Worm (Caenorhabditis elegans) whole organism, L1 larva: ENCODE data around the gene F20G2.5.

ENCODE experiments used
- F16B12.6 ChIP-seq: fragments of 150-350 bp; optimal IDR thresholded peaks from 2 replicates; lab custom pipeline; 2014; ENCODE audit warnings: missing biosample characterization, missing genetic modification characterization
- aha-1 ChIP-seq: fragments of 150-350 bp; optimal IDR thresholded peaks from 2 replicates; lab custom pipeline; 2014; ENCODE audit warnings: missing biosample characterization, missing genetic modification characterization
- alr-1 ChIP-seq: fragments of 200-800 bp; sonication (Bioruptor generic); optimal IDR thresholded peaks from 2 replicates; lab custom pipeline; 2018; ENCODE audit warnings: borderline replicate concordance, mild to moderate bottlenecking, missing genetic modification characterization, missing compliant biosample characterization
- blmp-1 ChIP-seq: fragments of 150-350 bp; optimal IDR thresholded peaks from 2 replicates; lab custom pipeline; 2014; ENCODE audit warnings: missing biosample characterization, missing genetic modification characterization
- ceh-63 ChIP-seq: fragments of 200-800 bp; sonication (Bioruptor generic); optimal IDR thresholded peaks from 2 replicates; lab custom pipeline; 2018; ENCODE audit warnings: mild to moderate bottlenecking, missing genetic modification characterization, missing compliant biosample characterization
- ceh-8 ChIP-seq: fragments of 200-800 bp; sonication (Bioruptor generic); optimal IDR thresholded peaks from 2 replicates; lab custom pipeline; 2018; ENCODE audit warnings: mild to moderate bottlenecking, missing genetic modification characterization, moderate library complexity, missing compliant biosample characterization
- ceh-82 ChIP-seq, 3 experiments: fragments of 150-350 bp in 1 of 3; sonication (generic microtip) in 2 of 3; optimal IDR thresholded peaks; 2 replicates each; lab custom pipeline; 2014 to 2017; ENCODE audit warnings: missing biosample characterization in 3 of 3, missing genetic modification characterization in 3 of 3
- ces-1 ChIP-seq: fragments of 150-350 bp; optimal IDR thresholded peaks from 2 replicates; lab custom pipeline; 2014; ENCODE audit warnings: missing biosample characterization, missing genetic modification reagents, missing genetic modification characterization
- dpl-1 ChIP-seq, 3 experiments: fragments of 150-350 bp in 2 of 3; sonication (generic microtip) in 1 of 3; optimal IDR thresholded peaks; 2 replicates each; lab custom pipeline; 2014 to 2017; ENCODE audit warnings: missing biosample characterization in 3 of 3, missing genetic modification characterization in 3 of 3, missing genetic modification reagents in 3 of 3
- dsc-1 ChIP-seq: sonication (generic microtip); optimal IDR thresholded peaks from 2 replicates; lab custom pipeline; 2016; ENCODE audit warnings: mild to moderate bottlenecking, missing genetic modification characterization, missing compliant biosample characterization
- efl-1 ChIP-seq, 4 experiments: fragments of 150-350 bp; optimal IDR thresholded peaks in 3 of 4; peaks in 1 of 4; 1 replicate in 1 of 4; 2 replicates in 3 of 4; lab custom pipeline; 2014; ENCODE audit warnings: missing biosample characterization in 2 of 4, missing genetic modification characterization in 2 of 4, missing genetic modification reagents in 2 of 4
- efl-3 ChIP-seq: fragments of 200-800 bp; sonication (Bioruptor generic); optimal IDR thresholded peaks from 2 replicates; lab custom pipeline; 2018; ENCODE audit warnings: mild to moderate bottlenecking, missing genetic modification characterization, missing compliant biosample characterization
- elt-2 ChIP-seq: sonication (generic microtip); optimal IDR thresholded peaks from 2 replicates; lab custom pipeline; 2016; ENCODE audit warnings: missing genetic modification characterization, mild to moderate bottlenecking, inconsistent platforms, missing compliant biosample characterization, missing genetic modification reagents
- elt-3 ChIP-seq, 6 experiments: fragments of 150-350 bp in 1 of 6; sonication (generic microtip); optimal IDR thresholded peaks; 2 replicates each; lab custom pipeline; 2017 to 2018; ENCODE audit warnings: missing biosample characterization in 6 of 6, missing genetic modification characterization in 6 of 6, inconsistent platforms in 1 of 6
- ets-5 ChIP-seq: fragments of 200-800 bp; sonication (Bioruptor generic); IDR thresholded peaks from 2 replicates; pipeline ENCODE4 v1.3.6; 2022; ENCODE audit warnings: missing genetic modification characterization, missing compliant biosample characterization
- fkh-8 ChIP-seq: sonication (generic microtip); optimal IDR thresholded peaks from 2 replicates; lab custom pipeline; 2016; ENCODE audit warnings: mild to moderate bottlenecking, missing genetic modification characterization, missing compliant biosample characterization
- grh-1 ChIP-seq: fragments of 200-800 bp; sonication (Bioruptor generic); IDR thresholded peaks from 2 replicates; pipeline ENCODE4 v1.3.6; 2022; ENCODE audit warnings: missing genetic modification reagents, missing genetic modification characterization, missing compliant biosample characterization
- hpl-2 ChIP-seq: fragments of 150-350 bp; optimal IDR thresholded peaks from 2 replicates; lab custom pipeline; 2014; ENCODE audit warnings: missing biosample characterization, missing genetic modification reagents, missing genetic modification characterization
- irx-1 ChIP-seq: sonication (generic microtip); optimal IDR thresholded peaks from 2 replicates; lab custom pipeline; 2016; ENCODE audit warnings: missing genetic modification characterization, missing compliant biosample characterization
- jun-1 ChIP-seq: fragments of 150-350 bp; optimal IDR thresholded peaks from 2 replicates; lab custom pipeline; 2014; ENCODE audit warnings: missing biosample characterization, missing genetic modification reagents, missing genetic modification characterization
- lin-13 ChIP-seq: fragments of 150-350 bp; optimal IDR thresholded peaks from 2 replicates; lab custom pipeline; 2014; ENCODE audit warnings: missing biosample characterization, missing genetic modification reagents, missing genetic modification characterization
- lin-15B ChIP-seq: fragments of 150-350 bp; sonication (generic microtip); optimal IDR thresholded peaks from 3 replicates; lab custom pipeline; 2014; ENCODE audit warnings: missing biosample characterization, missing genetic modification characterization
- lin-35 ChIP-seq, 2 experiments: fragments of 150-350 bp; optimal IDR thresholded peaks; 2 replicates each; lab custom pipeline; 2014; ENCODE audit warnings: missing biosample characterization in 2 of 2, missing genetic modification characterization in 2 of 2, missing genetic modification reagents in 2 of 2
- lin-39 ChIP-seq: fragments of 150-350 bp; optimal IDR thresholded peaks from 2 replicates; lab custom pipeline; 2014; ENCODE audit warnings: missing biosample characterization, missing genetic modification reagents, missing genetic modification characterization
- lir-3 ChIP-seq: sonication (generic microtip); optimal IDR thresholded peaks from 2 replicates; lab custom pipeline; 2016; ENCODE audit warnings: mild to moderate bottlenecking, missing genetic modification characterization, moderate library complexity, missing compliant biosample characterization; ENCODE audit not compliant: poor library complexity
- lsy-2 ChIP-seq, 2 experiments: fragments of 150-350 bp; optimal IDR thresholded peaks; 2 replicates each; lab custom pipeline; 2014; ENCODE audit warnings: missing biosample characterization in 2 of 2, missing genetic modification characterization in 2 of 2
- mdl-1 ChIP-seq, 2 experiments: fragments of 150-350 bp; optimal IDR thresholded peaks; 2 replicates each; lab custom pipeline; 2014 to 2017; ENCODE audit warnings: missing biosample characterization in 2 of 2, missing genetic modification characterization in 2 of 2, inconsistent platforms in 1 of 2
- mef-2 ChIP-seq: fragments of 150-350 bp; optimal IDR thresholded peaks from 2 replicates; lab custom pipeline; 2014; ENCODE audit warnings: missing biosample characterization, missing genetic modification characterization
- mep-1 ChIP-seq: fragments of 150-350 bp; optimal IDR thresholded peaks from 2 replicates; lab custom pipeline; 2014; ENCODE audit warnings: missing biosample characterization, missing genetic modification characterization
- nhr-11 ChIP-seq: fragments of 150-350 bp; optimal IDR thresholded peaks from 2 replicates; lab custom pipeline; 2014; ENCODE audit warnings: missing biosample characterization, missing genetic modification characterization
- nhr-20 ChIP-seq: sonication (generic microtip); optimal IDR thresholded peaks from 2 replicates; lab custom pipeline; 2016; ENCODE audit warnings: mild to moderate bottlenecking, missing genetic modification characterization, missing compliant biosample characterization
- nhr-47 ChIP-seq: sonication (generic microtip); optimal IDR thresholded peaks from 2 replicates; lab custom pipeline; 2016; ENCODE audit warnings: mild to moderate bottlenecking, missing genetic modification characterization, moderate library complexity, missing compliant biosample characterization
- nhr-76 ChIP-seq: sonication (generic microtip); optimal IDR thresholded peaks from 2 replicates; lab custom pipeline; 2017; ENCODE audit warnings: missing biosample characterization, missing genetic modification characterization
- nhr-77 ChIP-seq: fragments of 150-350 bp; optimal IDR thresholded peaks from 2 replicates; lab custom pipeline; 2014; ENCODE audit warnings: missing biosample characterization, missing genetic modification characterization
- nhr-84 ChIP-seq: sonication (generic microtip); optimal IDR thresholded peaks from 2 replicates; lab custom pipeline; 2017; ENCODE audit warnings: missing biosample characterization, missing genetic modification characterization
- nhr-90 ChIP-seq: sonication (generic microtip); optimal IDR thresholded peaks from 2 replicates; lab custom pipeline; 2016; ENCODE audit warnings: mild to moderate bottlenecking, missing genetic modification characterization, missing compliant biosample characterization; ENCODE audit not compliant: poor library complexity
- pqm-1 ChIP-seq: sonication (generic microtip); optimal IDR thresholded peaks from 3 replicates; lab custom pipeline; 2017; ENCODE audit warnings: missing biosample characterization, missing genetic modification characterization
- rnt-1 ChIP-seq: sonication (generic microtip); optimal IDR thresholded peaks from 2 replicates; lab custom pipeline; 2016; ENCODE audit warnings: mild to moderate bottlenecking, missing genetic modification characterization, moderate library complexity, missing compliant biosample characterization
- skn-1 ChIP-seq: fragments of 150-350 bp; optimal IDR thresholded peaks from 2 replicates; lab custom pipeline; 2014; ENCODE audit warnings: missing biosample characterization, missing genetic modification characterization
- snu-23 ChIP-seq: sonication (generic microtip); optimal IDR thresholded peaks from 2 replicates; lab custom pipeline; 2016; ENCODE audit warnings: missing genetic modification characterization, missing compliant biosample characterization
- unc-30 ChIP-seq: sonication (generic microtip); optimal IDR thresholded peaks from 2 replicates; lab custom pipeline; 2017; ENCODE audit warnings: missing biosample characterization, missing genetic modification characterization
- unc-62 ChIP-seq: fragments of 150-350 bp; optimal IDR thresholded peaks from 2 replicates; lab custom pipeline; 2014; ENCODE audit warnings: missing biosample characterization, missing genetic modification reagents, missing genetic modification characterization
- unc-86 ChIP-seq: sonication (generic microtip); optimal IDR thresholded peaks from 2 replicates; lab custom pipeline; 2016; ENCODE audit warnings: missing genetic modification characterization, missing compliant biosample characterization
- xbp-1 ChIP-seq: sonication (generic microtip); optimal IDR thresholded peaks from 2 replicates; lab custom pipeline; 2016; ENCODE audit warnings: missing genetic modification characterization, missing compliant biosample characterization
- zag-1 ChIP-seq: fragments of 150-350 bp; optimal IDR thresholded peaks from 2 replicates; lab custom pipeline; 2014; ENCODE audit warnings: missing biosample characterization, missing genetic modification characterization
- ztf-11 ChIP-seq, 2 experiments: sonication (generic microtip); optimal IDR thresholded peaks; 2 replicates each; lab custom pipeline; 2016 to 2017; ENCODE audit warnings: missing genetic modification characterization in 2 of 2, missing biosample characterization in 1 of 2, missing compliant biosample characterization in 1 of 2

The F20G2.5 gene

ce11 chrV:13787225-13787898, 16.1 kb downstream of the F20G2.5 start, which contains the start of the genes F53C11.4 and F53C11.5:
Gene F53C11.4, minus strand, starts transcription at chrV:13787352.
Gene F53C11.5, plus strand, starts transcription at chrV:13787549.
- peak; percentile 15 for TF ChIP-seq lir-3 (tag; lab: Kevin White, UChicago)
- peak; percentile 20 for TF ChIP-seq elt-2 (tag; lab: Kevin White, UChicago)
- TF ChIP-seq lin-35 (GFP tag; optimal IDR thresholded peaks at IDR 0.05; lab: Kevin White, UChicago), result peak in 1 of 2 experiments; percentile 39
- TF ChIP-seq rnt-1, result peak; percentile 34
- TF ChIP-seq dsc-1, result peak; percentile 2
- TF ChIP-seq lsy-2 (tag; optimal IDR thresholded peaks at IDR 0.05; lab: Kevin White, UChicago), result peak; percentile 53 to 81
- TF ChIP-seq ztf-11 (tag; optimal IDR thresholded peaks at IDR 0.05; lab: Kevin White, UChicago), result peak in 1 of 2 experiments; percentile 23
- TF ChIP-seq blmp-1, result peak; percentile 63
- no peak for TF ChIP-seq ceh-63 (GFP tag; lab: Kevin White, UChicago)
- peak; percentile 10 for TF ChIP-seq skn-1 (tag; lab: Kevin White, UChicago)
- peak in 2 of 6 experiments; percentile 31 to 40 for TF ChIP-seq elt-3 (tag; optimal IDR thresholded peaks at IDR 0.05; lab: Kevin White, UChicago)
- no peak for TF ChIP-seq mef-2 (tag; lab: Kevin White, UChicago)
- TF ChIP-seq aha-1 (tag; lab: Kevin White, UChicago), result no peak
- TF ChIP-seq snu-23 (GFP tag; lab: Kevin White, UChicago), result peak; percentile 17
- TF ChIP-seq jun-1 (tag; lab: Kevin White, UChicago), result peak; percentile 30
- TF ChIP-seq ces-1 (GFP tag; lab: Kevin White, UChicago), result no peak
- no peak for TF ChIP-seq ets-5 (GFP tag; lab: Robert Waterston, UW)
- peak; percentile 49 for TF ChIP-seq nhr-20 (tag; lab: Kevin White, UChicago)
- peak; percentile 23 for TF ChIP-seq pqm-1
- no peak for TF ChIP-seq unc-30
- peak; percentile 67 for TF ChIP-seq mep-1
- no peak for TF ChIP-seq efl-1 (optimal IDR thresholded peaks at IDR 0.05; lab: Kevin White, UChicago)
- TF ChIP-seq efl-1 (GFP tag; optimal IDR thresholded peaks at IDR 0.05 in 1 of 2; lab: Kevin White, UChicago), result no peak
- peak in 1 of 3 experiments; percentile 12 for TF ChIP-seq dpl-1 (GFP tag; optimal IDR thresholded peaks at IDR 0.05; lab: Kevin White, UChicago)
- no peak for TF ChIP-seq irx-1 (tag; lab: Kevin White, UChicago)
- TF ChIP-seq mdl-1 (tag; optimal IDR thresholded peaks at IDR 0.05; lab: Kevin White, UChicago), result peak in 1 of 2 experiments; percentile 39
- TF ChIP-seq unc-86 (tag; lab: Kevin White, UChicago), result peak; percentile 2

- TF ChIP-seq mef-2 (tag; lab: Kevin White, UChicago) (no peak), nhr-84 (tag; lab: Kevin White, UChicago) (no peak), xbp-1 (tag; lab: Kevin White, UChicago) (no peak), rnt-1 (peak; percentile 54), nhr-77 (tag; lab: Kevin White, UChicago) (no peak), ces-1 (GFP tag; lab: Kevin White, UChicago) (no peak), ceh-82 (tag; optimal IDR thresholded peaks at IDR 0.05; lab: Kevin White, UChicago) (peak in 1 of 3 experiments; percentile 2), unc-62 (GFP tag; lab: Kevin White, UChicago) (no peak), ceh-8 (GFP tag; lab: Kevin White, UChicago) (no peak), nhr-90 (tag; lab: Kevin White, UChicago) (peak; percentile 51), alr-1 (tag; lab: Kevin White, UChicago) (no peak), zag-1 (tag; lab: Kevin White, UChicago) (no peak), nhr-47 (tag; lab: Kevin White, UChicago) (peak; percentile 44), efl-3 (no peak), ets-5 (GFP tag; lab: Robert Waterston, UW) (no peak), lin-13 (GFP tag; lab: Kevin White, UChicago) (no peak), nhr-76 (tag; lab: Kevin White, UChicago) (no peak), pqm-1 (no peak), lir-3 (tag; lab: Kevin White, UChicago) (peak; percentile 31), lin-15B (tag; lab: Kevin White, UChicago) (no peak), blmp-1 (peak; percentile 53), nhr-20 (tag; lab: Kevin White, UChicago) (peak; percentile 35), F16B12.6 (tag; lab: Kevin White, UChicago) (no peak), hpl-2 (GFP tag; lab: Kevin White, UChicago) (no peak), grh-1 (GFP tag; lab: Robert Waterston, UW) (peak; percentile 81), mdl-1 (tag; optimal IDR thresholded peaks at IDR 0.05; lab: Kevin White, UChicago) (peak in 1 of 2 experiments; percentile 3), nhr-11 (no peak), lin-39 (tag; lab: Kevin White, UChicago) (no peak), fkh-8 (tag; lab: Kevin White, UChicago) (no peak), irx-1 (tag; lab: Kevin White, UChicago) (peak; percentile 44), ceh-63 (GFP tag; lab: Kevin White, UChicago) (no peak)
Observed at ce11 chrV:13787948-13788681, 16.8 kb downstream of the F20G2.5 start.
